Worm (Caenorhabditis elegans) whole organism, L4/young adult: ENCODE measurements around the gene M163.7.

Source experiments
- W03F9.2 ChIP-seq: fragments of 150-350 bp; optimal IDR thresholded peaks from 2 replicates; lab custom pipeline; 2014; ENCODE audit warnings: missing biosample characterization, missing genetic modification characterization
- dao-5 ChIP-seq: sonication (generic microtip); optimal IDR thresholded peaks from 2 replicates; lab custom pipeline; 2016; ENCODE audit warnings: missing genotype, missing genetic modification characterization, moderate library complexity, missing compliant biosample characterization
- him-1 ChIP-seq: sonication (generic microtip); optimal IDR thresholded peaks from 2 replicates; lab custom pipeline; 2016; ENCODE audit warnings: missing genotype, missing genetic modification reagents, missing genetic modification characterization, missing compliant biosample characterization

M163.7 gene

DNA sequence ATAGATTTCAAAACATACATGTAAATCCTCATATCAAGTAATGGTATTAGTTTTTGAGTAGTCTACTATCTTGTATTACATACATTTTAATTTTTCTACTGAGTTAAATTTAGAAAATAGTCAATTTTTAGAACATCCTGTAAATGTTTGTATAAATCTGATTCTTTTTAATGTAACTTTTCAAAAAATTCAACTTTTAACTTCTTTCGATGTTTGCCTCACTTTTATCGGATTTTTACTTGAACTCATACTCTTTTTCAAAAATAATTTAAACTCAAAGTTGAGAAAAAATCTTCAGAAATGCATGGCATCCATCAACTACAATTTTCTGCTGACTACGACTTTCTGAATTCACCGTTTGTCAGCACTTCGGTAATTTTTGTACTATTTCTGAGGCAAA lies at the start of gene M163.7:
Gene M163.7, plus strand, starts transcription at position 301 of the 400 bp plus-strand sequence.
- no peak for TF ChIP-seq W03F9.2 (tag; lab: Kevin White, UChicago)
- TF ChIP-seq him-1 (tag; lab: Kevin White, UChicago): no peak
- TF ChIP-seq dao-5 (tag; lab: Kevin White, UChicago): no peak

DNA sequence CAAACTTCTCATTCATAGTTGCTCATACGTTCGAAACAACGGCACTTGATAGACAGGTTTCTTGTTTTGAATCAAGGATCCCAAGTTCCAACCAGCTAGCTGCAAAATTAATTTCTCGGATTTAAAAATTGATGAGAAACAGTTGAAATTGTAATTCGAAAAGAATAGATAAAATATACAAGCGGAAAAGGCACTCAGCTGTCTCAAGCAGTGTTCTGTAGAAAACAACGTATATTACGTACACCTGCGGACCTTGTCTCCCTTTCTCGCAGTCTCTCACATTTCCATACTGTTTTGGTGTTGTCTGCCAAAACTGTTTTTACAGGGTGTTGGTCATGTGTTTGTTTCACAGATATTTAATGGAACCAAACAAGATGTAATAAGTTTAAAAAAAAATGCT lies 49.0 kb upstream of the M163.7 start, which contains the start of gene F23D12.10:
Gene F23D12.10, minus strand, starts transcription at position 101 of the 400 bp plus-strand sequence.
- TF ChIP-seq W03F9.2 (tag; lab: Kevin White, UChicago): no peak
- no peak for TF ChIP-seq dao-5 (tag; lab: Kevin White, UChicago)
- no peak for TF ChIP-seq him-1 (tag; lab: Kevin White, UChicago)

- TF ChIP-seq him-1 (tag; lab: Kevin White, UChicago) (no peak), dao-5 (tag; lab: Kevin White, UChicago) (no peak), W03F9.2 (tag; lab: Kevin White, UChicago) (no peak)
Measured at ce11 chrX:14421529-14421982, 43.1 kb upstream of the M163.7 start, which contains the start of gene F23D12.2. F23D12.2 (minus strand) TSS chrX:14421579.

- TF ChIP-seq W03F9.2 (tag; lab: Kevin White, UChicago) (no peak), dao-5 (tag; lab: Kevin White, UChicago) (no peak)
Measured at ce11 chrX:14423105-14423504, 41.5 kb upstream of the M163.7 start, which contains the start of gene fipr-3. fipr-3 (plus strand) TSS chrX:14423405.

- TF ChIP-seq him-1 (tag; lab: Kevin White, UChicago): no peak
- TF ChIP-seq dao-5 (tag; lab: Kevin White, UChicago): no peak
- no peak for TF ChIP-seq W03F9.2 (tag; lab: Kevin White, UChicago)
Measured at ce11 chrX:14424186-14424585, 40.4 kb upstream of the M163.7 start.

DNA sequence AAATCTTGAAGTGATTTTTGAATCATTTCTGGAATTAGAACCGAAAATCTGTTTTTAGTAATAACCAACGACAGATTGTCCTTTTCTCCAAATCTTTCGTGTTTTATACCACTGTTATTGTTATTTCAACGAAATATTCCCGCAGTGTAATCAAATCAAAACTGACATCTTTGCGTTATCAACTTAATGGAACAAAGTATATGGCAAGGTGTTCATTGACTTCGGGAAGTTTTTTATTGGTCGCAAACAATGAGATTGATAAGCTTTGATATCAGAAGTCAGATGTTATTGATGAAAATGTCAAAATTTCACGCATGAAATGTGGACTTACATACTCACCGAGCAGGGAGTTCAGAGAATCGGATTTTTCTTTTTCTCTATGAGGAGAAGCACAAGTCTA lies 39.9 kb upstream of the M163.7 start, which contains the start of gene F23D12.11:
Gene F23D12.11, minus strand, starts transcription at position 79 of the 400 bp plus-strand sequence.
- no peak for TF ChIP-seq W03F9.2 (tag; lab: Kevin White, UChicago)
- TF ChIP-seq dao-5 (tag; lab: Kevin White, UChicago): no peak
- no peak for TF ChIP-seq him-1 (tag; lab: Kevin White, UChicago)

DNA sequence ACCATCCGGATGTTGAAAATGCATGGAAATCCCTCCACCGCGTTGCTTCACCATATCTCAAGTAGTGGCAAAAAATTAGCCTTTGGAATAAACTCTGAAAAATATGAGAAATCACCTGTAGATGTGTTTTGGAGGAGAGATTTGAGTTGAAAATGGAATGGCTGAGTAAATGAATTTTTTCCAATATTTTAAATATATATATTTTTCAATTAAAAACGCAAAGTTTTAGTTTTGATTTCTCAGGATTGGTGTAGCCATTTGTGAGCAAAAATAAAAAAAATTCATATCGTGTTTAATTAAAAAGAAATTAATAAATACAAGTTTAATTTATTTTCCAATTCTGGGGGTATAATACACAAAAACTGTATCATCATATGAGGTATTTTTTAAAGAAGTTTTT lies 36.6 kb upstream of the M163.7 start, which contains the start of gene F23D12.1:
Gene F23D12.1, minus strand, starts transcription at position 101 of the 400 bp plus-strand sequence.
- no peak for TF ChIP-seq dao-5 (tag; lab: Kevin White, UChicago)
- no peak for TF ChIP-seq W03F9.2 (tag; lab: Kevin White, UChicago)
- no peak for TF ChIP-seq him-1 (tag; lab: Kevin White, UChicago)

DNA sequence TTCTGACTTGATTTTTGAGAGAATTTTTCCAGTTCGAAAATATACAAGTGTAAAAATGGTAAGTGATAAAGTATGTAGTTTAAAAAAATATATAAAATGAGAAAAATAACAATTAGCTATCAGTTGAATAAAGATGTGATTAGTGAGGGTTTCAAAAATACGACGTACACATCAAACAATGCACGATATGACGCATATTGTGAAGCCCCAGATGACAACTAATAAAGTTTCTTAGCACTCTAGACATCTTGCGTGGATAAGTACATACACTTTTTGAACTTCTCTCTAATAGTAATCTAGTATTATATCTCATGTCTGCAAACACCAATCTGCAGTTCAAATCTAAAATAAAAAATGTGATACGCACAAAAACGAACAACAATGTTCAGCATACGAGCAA lies 34.2 kb upstream of the M163.7 start:
- TF ChIP-seq dao-5 (tag; lab: Kevin White, UChicago) (no peak), him-1 (tag; lab: Kevin White, UChicago) (no peak), W03F9.2 (tag; lab: Kevin White, UChicago) (no peak)

DNA sequence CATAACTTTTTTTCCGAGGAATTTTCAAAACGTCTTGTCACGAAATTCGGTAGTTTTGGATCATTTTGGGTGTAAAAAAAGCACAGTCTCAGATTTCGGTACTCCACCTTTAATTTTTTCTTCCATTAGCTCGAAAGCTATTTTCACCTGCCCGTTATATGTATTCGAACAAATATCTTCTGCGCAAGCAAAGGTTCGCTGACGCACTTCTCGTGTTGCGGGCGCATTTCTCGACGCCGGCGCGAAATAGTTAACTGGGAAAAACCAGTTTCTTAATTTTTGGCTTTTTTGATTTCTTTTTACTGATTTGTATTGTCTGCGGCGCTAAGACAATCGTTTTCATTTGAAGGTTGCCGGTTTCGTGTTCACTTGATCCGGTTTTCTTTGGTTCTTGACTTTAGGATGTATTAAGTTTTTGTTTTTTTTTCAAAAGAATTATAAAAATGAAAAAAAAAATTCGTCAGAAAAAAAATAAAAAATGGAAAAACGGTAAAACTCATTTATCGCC lies 28.9 kb upstream of the M163.7 start:
- TF ChIP-seq W03F9.2 (tag; lab: Kevin White, UChicago) (no peak), him-1 (tag; lab: Kevin White, UChicago) (no peak), dao-5 (tag; lab: Kevin White, UChicago) (no peak)

DNA sequence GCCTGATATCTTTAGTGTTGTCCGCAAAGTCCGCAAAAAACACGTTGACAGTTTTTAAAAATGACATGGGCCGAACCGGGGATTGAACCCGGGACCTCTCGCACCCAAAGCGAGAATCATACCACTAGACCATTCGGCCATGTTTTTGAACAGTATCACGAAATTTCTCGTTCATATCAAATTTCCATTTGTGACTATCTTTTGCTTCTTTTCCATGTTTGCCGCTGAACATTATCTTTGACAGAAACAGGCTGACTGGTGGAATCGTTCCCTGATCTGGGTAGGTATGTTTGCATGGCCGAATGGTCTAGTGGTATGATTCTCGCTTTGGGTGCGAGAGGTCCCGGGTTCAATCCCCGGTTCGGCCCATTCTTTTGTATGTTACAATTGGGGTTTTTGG lies 26.8 kb upstream of the M163.7 start:
- TF ChIP-seq W03F9.2 (tag; lab: Kevin White, UChicago): peak; percentile 12

ce11 chrX:14442321-14442720 lies 22.3 kb upstream of the M163.7 start, which contains the start of gene F23D12.3:
F23D12.3 (plus strand) TSS chrX:14442621.
- TF ChIP-seq dao-5 (tag; lab: Kevin White, UChicago): no peak
- no peak for TF ChIP-seq W03F9.2 (tag; lab: Kevin White, UChicago)
- no peak for TF ChIP-seq him-1 (tag; lab: Kevin White, UChicago)

ce11 chrX:14444701-14445100 lies 19.9 kb upstream of the M163.7 start, which contains the start of gene F23D12.4:
F23D12.4 (plus strand) TSS chrX:14445001.
- TF ChIP-seq him-1 (tag; lab: Kevin White, UChicago): no peak
- no peak for TF ChIP-seq dao-5 (tag; lab: Kevin White, UChicago)
- no peak for TF ChIP-seq W03F9.2 (tag; lab: Kevin White, UChicago)

- TF ChIP-seq dao-5 (tag; lab: Kevin White, UChicago): no peak
- no peak for TF ChIP-seq W03F9.2 (tag; lab: Kevin White, UChicago)
- TF ChIP-seq him-1 (tag; lab: Kevin White, UChicago): no peak
Measured at ce11 chrX:14447498-14447897, 17.1 kb upstream of the M163.7 start.

DNA sequence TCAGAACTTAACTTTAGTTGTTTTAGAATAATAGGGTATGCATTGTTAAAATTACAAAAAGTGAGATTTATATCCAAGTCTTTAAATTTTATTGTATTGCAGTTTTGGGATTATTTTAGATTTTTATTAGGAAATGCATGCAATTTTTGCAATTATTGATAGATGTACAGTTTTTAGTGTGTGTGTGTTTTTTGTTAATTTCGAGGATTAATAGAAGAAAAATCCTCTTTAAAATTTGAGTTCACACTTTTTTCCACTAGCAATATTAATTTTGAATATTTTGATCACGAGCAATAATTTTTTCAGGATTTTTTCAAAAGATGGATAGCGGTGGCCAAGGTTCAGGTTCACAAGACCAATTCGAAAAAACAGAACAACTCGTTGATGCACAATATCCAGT lies 16.7 kb upstream of the M163.7 start, which contains the start of gene jmjd-3.2:
Gene jmjd-3.2, plus strand, starts transcription at position 301 of the 400 bp plus-strand sequence.
- TF ChIP-seq him-1 (tag; lab: Kevin White, UChicago): no peak
- no peak for TF ChIP-seq dao-5 (tag; lab: Kevin White, UChicago)
- no peak for TF ChIP-seq W03F9.2 (tag; lab: Kevin White, UChicago)
